Worm (Caenorhabditis elegans): ENCODE results near the gene swip-10.

swip-10 gene

DNA sequence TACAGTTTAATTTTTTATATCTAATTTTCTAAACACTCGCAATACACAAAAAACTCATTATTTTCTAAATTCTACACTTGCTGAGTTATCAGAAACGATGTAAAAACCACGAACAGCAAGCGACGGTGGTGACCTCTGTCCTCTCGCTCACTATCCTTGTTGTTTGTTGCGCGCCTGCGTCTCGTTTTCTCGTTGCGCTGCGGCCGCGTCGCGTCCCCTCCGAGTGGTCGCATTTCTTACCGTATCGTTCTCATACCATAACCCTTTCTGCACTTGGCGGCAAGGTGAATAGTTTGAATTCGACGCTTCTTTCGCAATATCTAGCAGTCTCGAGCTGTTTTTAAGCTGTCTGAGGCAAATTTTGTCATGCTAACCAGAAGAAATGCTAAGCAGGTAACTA, 28.6 kb downstream of the swip-10 start, which contains the start of gene lsy-2 (continued):
- no peak for TF ChIP-seq nhr-76 (tag; optimal IDR thresholded peaks at IDR 0.05)

DNA sequence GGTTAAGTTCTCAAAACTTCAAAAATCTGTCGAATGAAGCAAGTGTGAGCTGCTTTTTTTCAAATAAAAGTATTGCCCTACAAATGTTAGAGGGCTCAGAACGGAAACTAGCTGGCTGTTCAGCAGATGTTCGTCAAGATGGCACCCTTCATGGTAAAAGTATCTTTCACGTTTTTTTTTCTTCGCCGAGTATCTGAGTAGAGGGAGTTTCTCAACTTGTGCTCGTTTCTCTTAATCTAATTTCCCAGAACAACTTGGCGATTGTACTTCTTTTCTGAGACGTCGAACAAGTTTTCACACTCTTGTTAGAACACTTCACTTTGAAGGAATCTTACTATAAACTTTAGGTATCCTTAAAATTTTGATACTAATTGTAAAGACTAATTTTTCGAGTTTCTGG, 30.3 kb downstream of the swip-10 start:
- no peak for TF ChIP-seq daf-19 (GFP tag; conservative IDR thresholded peaks at IDR 0.05)
- TF ChIP-seq hmg-1.1 (GFP tag; IDR thresholded peaks at IDR 0.05): no peak
- no peak for TF ChIP-seq duxl-1 (tag; optimal IDR thresholded peaks at IDR 0.05; ENCODE audit: poor library complexity)
- TF ChIP-seq nhr-41 (GFP tag; IDR thresholded peaks at IDR 0.05): no peak
- TF ChIP-seq lin-1 (GFP tag; IDR thresholded peaks at IDR 0.05): no peak
- no peak for TF ChIP-seq F44E2.7 (GFP tag; IDR thresholded peaks at IDR 0.05)
- TF ChIP-seq ces-1 (GFP tag; optimal IDR thresholded peaks at IDR 0.05): peak; percentile 52
- no peak for TF ChIP-seq lin-29 (GFP tag; IDR thresholded peaks at IDR 0.05)
- TF ChIP-seq fkh-10 (GFP tag; optimal IDR thresholded peaks at IDR 0.05): peak; percentile 62
- no peak for TF ChIP-seq ZK546.5 (tag; optimal IDR thresholded peaks at IDR 0.05)
- TF ChIP-seq daf-16 (GFP tag; optimal IDR thresholded peaks at IDR 0.05): no peak
- no peak for TF ChIP-seq daf-16 (tag; optimal IDR thresholded peaks at IDR 0.05)
- no peak for TF ChIP-seq lsy-2 (tag; optimal IDR thresholded peaks at IDR 0.05)

ce11 chrX:2085494-2085893, 32.6 kb downstream of the swip-10 start:
- no peak for TF ChIP-seq lin-15B (tag; optimal IDR thresholded peaks at IDR 0.05)
- no peak for TF ChIP-seq nhr-6 (tag; optimal IDR thresholded peaks at IDR 0.05)
- TF ChIP-seq fkh-10 (GFP tag; optimal IDR thresholded peaks at IDR 0.05): no peak
- TF ChIP-seq madf-5 (GFP tag; IDR thresholded peaks at IDR 0.05): no peak
- no peak for TF ChIP-seq Y105C5A.15 (GFP tag; IDR thresholded peaks at IDR 0.05)
- no peak for TF ChIP-seq mxl-2 (GFP tag; conservative IDR thresholded peaks at IDR 0.05)
- no peak for TF ChIP-seq nhr-48 (tag; optimal IDR thresholded peaks at IDR 0.05)
- no peak for TF ChIP-seq set-16 (GFP tag; IDR thresholded peaks at IDR 0.05)
- TF ChIP-seq mdl-1 (tag; optimal IDR thresholded peaks at IDR 0.05): no peak
- TF ChIP-seq vab-7 (GFP tag; IDR thresholded peaks at IDR 0.05): no peak

ce11 chrX:2084988-2085387, 33.1 kb downstream of the swip-10 start, which contains the start of gene F49H12.2:
Gene F49H12.2 (plus strand): TSS chrX:2085288.
- TF ChIP-seq R02D3.7 (tag; optimal IDR thresholded peaks at IDR 0.05) (no peak), aha-1 (tag) (peak; percentile 62)

DNA sequence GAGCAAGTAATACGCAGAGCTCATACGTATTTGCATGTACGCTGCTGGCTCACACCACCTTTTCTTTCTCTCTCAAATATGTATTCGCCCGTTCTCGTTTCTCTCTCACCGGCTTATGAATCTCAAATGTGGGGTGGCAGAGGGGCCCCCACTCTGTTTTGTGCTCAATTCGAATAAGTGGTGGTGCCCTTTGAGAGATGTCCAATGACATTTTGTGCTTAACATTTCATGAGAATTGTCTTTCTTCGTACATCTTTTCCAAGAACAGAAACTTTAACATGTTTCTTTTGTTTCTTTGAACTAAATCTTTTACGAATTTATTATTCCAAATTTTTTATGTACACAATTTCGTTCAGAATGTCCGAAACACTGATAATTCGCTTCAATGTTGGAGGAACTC, 34.0 kb downstream of the swip-10 start, which contains the start of gene F49H12.3:
Gene F49H12.3, plus strand, starts transcription at position 357 of the 400 bp plus-strand sequence.
- TF ChIP-seq nhr-77 (tag; optimal IDR thresholded peaks at IDR 0.05) (no peak), zip-11 (GFP tag; IDR thresholded peaks at IDR 0.05) (no peak), aly-2 (tag; optimal IDR thresholded peaks at IDR 0.05) (no peak), mes-2 (tag; optimal IDR thresholded peaks at IDR 0.05; ENCODE audit: poor library complexity, severe bottlenecking) (no peak), hlh-11 (tag; optimal IDR thresholded peaks at IDR 0.05) (no peak), aha-1 (tag) (peak; percentile 70)

- TF ChIP-seq F49E8.2 (tag; optimal IDR thresholded peaks at IDR 0.05; ENCODE audit: borderline replicate concordance) (no peak), egl-43 (GFP tag; IDR thresholded peaks at IDR 0.05) (no peak), aha-1 (tag) (peak; percentile 44)
Observed at ce11 chrX:2079536-2079935, 38.5 kb downstream of the swip-10 start, which contains the start of gene F49H12.4. Gene F49H12.4 (plus strand): TSS chrX:2079836.
